Worm (Caenorhabditis elegans): Measurements from ENCODE around the gene clec-142.

The clec-142 gene

ce11 chrII:8273060-8273459, 5.4 kb upstream of the clec-142 start (continued):
- no peak for TF ChIP-seq ama-1 (optimal IDR thresholded peaks at IDR 0.05)
- peak in 1 of 2 experiments; percentile 2 for TF ChIP-seq ama-1 (GFP tag; optimal IDR thresholded peaks at IDR 0.05)
- peak; percentile 42 for TF ChIP-seq F33H1.4 (GFP tag; IDR thresholded peaks at IDR 0.05)
- no peak for TF ChIP-seq pbrm-1 (GFP tag; IDR thresholded peaks at IDR 0.05)
- TF ChIP-seq nhr-27 (tag; optimal IDR thresholded peaks at IDR 0.05) = no peak
- peak; percentile 6 for TF ChIP-seq atf-7 (tag; optimal IDR thresholded peaks at IDR 0.05)
- TF ChIP-seq Y53G8AR.9 (GFP tag; conservative IDR thresholded peaks at IDR 0.05) = 0 out of 2 replicates have a peak, but pooled peaks have one; percentile 50
- TF ChIP-seq ceh-40 (GFP tag; IDR thresholded peaks at IDR 0.05) = no peak
- TF ChIP-seq dpl-1 (GFP tag; optimal IDR thresholded peaks at IDR 0.05) = no peak
- TF ChIP-seq athp-1 (tag; optimal IDR thresholded peaks at IDR 0.05) = peak; percentile 29
- TF ChIP-seq Y53F4B.3 (GFP tag; IDR thresholded peaks at IDR 0.05) = no peak
- no peak for TF ChIP-seq Y56A3A.18 (GFP tag; IDR thresholded peaks at IDR 0.05)
- peak; percentile 25 for TF ChIP-seq unc-130 (GFP tag; optimal IDR thresholded peaks at IDR 0.05)
- no peak for TF ChIP-seq gei-17 (GFP tag; optimal IDR thresholded peaks at IDR 0.05)
- TF ChIP-seq aptf-2 (GFP tag; conservative IDR thresholded peaks at IDR 0.05) = no peak
- no peak for TF ChIP-seq ZK185.1 (tag; optimal IDR thresholded peaks at IDR 0.05; ENCODE audit: poor library complexity, severe bottlenecking)
- peak; percentile 44 for TF ChIP-seq xnd-1 (tag; optimal IDR thresholded peaks at IDR 0.05)
- peak; percentile 64 for TF ChIP-seq F49E8.2 (tag; optimal IDR thresholded peaks at IDR 0.05; ENCODE audit: insufficient read depth)
- TF ChIP-seq lin-54 (GFP tag; optimal IDR thresholded peaks at IDR 0.05) = peak; percentile 13
- no peak for TF ChIP-seq attf-6 (GFP tag; IDR thresholded peaks at IDR 0.05)
- TF ChIP-seq egl-18 (GFP tag; IDR thresholded peaks at IDR 0.05) = no peak
- no peak for TF ChIP-seq mel-28 (tag; optimal IDR thresholded peaks at IDR 0.05; ENCODE audit: borderline replicate concordance)
- peak; percentile 47 for TF ChIP-seq tlf-1 (GFP tag; optimal IDR thresholded peaks at IDR 0.05)
- TF ChIP-seq aptf-3 (GFP tag; IDR thresholded peaks at IDR 0.05) = no peak
- TF ChIP-seq ztf-6 (GFP tag; IDR thresholded peaks at IDR 0.05) = no peak

- peak; percentile 36 for TF ChIP-seq hmg-1.2 (GFP tag; IDR thresholded peaks at IDR 0.05)
- peak; percentile 52; the same call in 1 of the 2 replicates for TF ChIP-seq mcd-1 (GFP tag; IDR thresholded peaks at IDR 0.05)
- peak; percentile 87 for TF ChIP-seq ceh-91 (GFP tag; IDR thresholded peaks at IDR 0.05)
- peak; percentile 73 for TF ChIP-seq him-1 (tag; optimal IDR thresholded peaks at IDR 0.05)
- TF ChIP-seq lin-54 (GFP tag; optimal IDR thresholded peaks at IDR 0.05) = peak; percentile 97
- no peak for TF ChIP-seq akir-1 (GFP tag; optimal IDR thresholded peaks at IDR 0.05)
- peak; percentile 83 for TF ChIP-seq dpl-1 (GFP tag; optimal IDR thresholded peaks at IDR 0.05)
- no peak for TF ChIP-seq F57C9.4 (tag; optimal IDR thresholded peaks at IDR 0.05)
- 0 out of 2 replicates have a peak, but pooled peaks have one; percentile 39 for TF ChIP-seq B0336.3 (GFP tag; IDR thresholded peaks at IDR 0.05)
- TF ChIP-seq ceh-100 (GFP tag; IDR thresholded peaks at IDR 0.05) = 0 out of 2 replicates have a peak, but pooled peaks have one; percentile 31
- peak; percentile 43 for TF ChIP-seq athp-1 (tag; optimal IDR thresholded peaks at IDR 0.05)
- TF ChIP-seq atf-7 (tag; optimal IDR thresholded peaks at IDR 0.05) = no peak
- 0 out of 2 replicates have a peak, but pooled peaks have one; percentile 16 for TF ChIP-seq Y53G8AR.9 (GFP tag; conservative IDR thresholded peaks at IDR 0.05)
- TF ChIP-seq F55B11.4 (tag; optimal IDR thresholded peaks at IDR 0.05; ENCODE audit: borderline replicate concordance, insufficient read depth) = no peak
- no peak for TF ChIP-seq hlh-26 (GFP tag; conservative IDR thresholded peaks at IDR 0.05)
- TF ChIP-seq hsf-1 (GFP tag; IDR thresholded peaks at IDR 0.05) = peak; percentile 64; the same call in 1 of the 2 replicates
- no peak for TF ChIP-seq hlh-12 (tag; optimal IDR thresholded peaks at IDR 0.05)
- peak; percentile 58 for TF ChIP-seq D2030.7 (GFP tag; IDR thresholded peaks at IDR 0.05)
- TF ChIP-seq tlf-1 (GFP tag; optimal IDR thresholded peaks at IDR 0.05) = peak; percentile 50
- TF ChIP-seq snpc-4 (GFP tag; optimal IDR thresholded peaks at IDR 0.05) = no peak
- peak in 3 of 4 experiments; percentile 22 to 47 (median 29) for TF ChIP-seq snpc-4 (tag; optimal IDR thresholded peaks at IDR 0.05)
- TF ChIP-seq dpff-1 (tag; optimal IDR thresholded peaks at IDR 0.05) = no peak
- peak; percentile 0 for TF ChIP-seq snpc-1.1 (tag; optimal IDR thresholded peaks at IDR 0.05; ENCODE audit: insufficient read depth)
- TF ChIP-seq efl-1 (GFP tag; optimal IDR thresholded peaks at IDR 0.05) = peak; percentile 88
- peak; percentile 31; the same call in 1 of the 2 replicates for TF ChIP-seq pbrm-1 (GFP tag; IDR thresholded peaks at IDR 0.05)
- TF ChIP-seq F49E8.2 (tag; optimal IDR thresholded peaks at IDR 0.05; ENCODE audit: insufficient read depth) = peak; percentile 90
- no peak for TF ChIP-seq nhr-90 (tag; optimal IDR thresholded peaks at IDR 0.05)
- peak; percentile 94 for TF ChIP-seq lsl-1 (GFP tag; optimal IDR thresholded peaks at IDR 0.05)
- no peak for TF ChIP-seq cebp-1 (GFP tag; IDR thresholded peaks at IDR 0.05)
- TF ChIP-seq cebp-1 (tag; optimal IDR thresholded peaks at IDR 0.05) = peak; percentile 30
Measured at ce11 chrII:8276057-8276456, 2.4 kb upstream of the clec-142 start, which contains the start of the genes gei-14 and slc-25A32. Gene gei-14 (minus strand): TSS chrII:8276231. Gene slc-25A32 (plus strand): TSS chrII:8276298.

Data from whole organism, young adult.